Fruit fly (Drosophila melanogaster) whole organism, prepupa: Measurements from ENCODE around the gene RpL36A.

Source experiments
- Blimp-1 ChIP-seq: fragments of 200-800 bp; sonication (Bioruptor generic); optimal IDR thresholded peaks from 3 replicates; lab custom pipeline; 2017; ENCODE audit warnings: missing biosample characterization, missing genetic modification characterization, mild to moderate bottlenecking, moderate library complexity, missing genetic modification reagents
- CG10631 ChIP-seq: fragments of 200-800 bp; sonication (Bioruptor generic); optimal IDR thresholded peaks from 2 replicates; lab custom pipeline; 2016; ENCODE audit warnings: missing biosample characterization, missing genetic modification characterization
- CG11294 ChIP-seq: fragments of 200-800 bp; sonication (Bioruptor generic); IDR thresholded peaks from 2 replicates; pipeline ENCODE4 v1.3.6; 2022; ENCODE audit warnings: missing biosample characterization, missing genetic modification characterization
- CG11762 ChIP-seq: fragments of 200-800 bp; sonication (Bioruptor generic); optimal IDR thresholded peaks from 3 replicates; lab custom pipeline; 2016; ENCODE audit warnings: missing biosample characterization, missing genetic modification characterization; ENCODE audit not compliant: insufficient read depth
- CG11902 ChIP-seq: fragments of 200-800 bp; sonication (Bioruptor generic); optimal IDR thresholded peaks from 3 replicates; lab custom pipeline; 2016; ENCODE audit warnings: missing biosample characterization, missing genetic modification characterization
- CG15336 ChIP-seq: fragments of 200-800 bp; sonication (Bioruptor generic); IDR thresholded peaks from 2 replicates; pipeline ENCODE4 v1.3.6; 2022; ENCODE audit warnings: missing biosample characterization, missing genetic modification characterization
- CG16779 ChIP-seq: fragments of 200-800 bp; sonication (Bioruptor generic); optimal IDR thresholded peaks from 3 replicates; lab custom pipeline; 2017; ENCODE audit warnings: missing biosample characterization, mild to moderate bottlenecking, missing genetic modification characterization
- CG3032 ChIP-seq: fragments of 200-800 bp; optimal IDR thresholded peaks from 2 replicates; lab custom pipeline; 2019; ENCODE audit warnings: missing biosample characterization, mild to moderate bottlenecking, missing genetic modification characterization, moderate library complexity
- CG31627 ChIP-seq: fragments of 200-800 bp; sonication (Bioruptor generic); optimal IDR thresholded peaks from 3 replicates; lab custom pipeline; 2016; ENCODE audit warnings: missing biosample characterization, missing genetic modification characterization
- CG32006 ChIP-seq: fragments of 200-800 bp; sonication (Bioruptor generic); optimal IDR thresholded peaks from 3 replicates; lab custom pipeline; 2017; ENCODE audit warnings: missing biosample characterization, mild to moderate bottlenecking, missing genetic modification characterization
- CG34406 ChIP-seq: fragments of 200-800 bp; sonication (Bioruptor generic); optimal IDR thresholded peaks from 3 replicates; lab custom pipeline; 2016; ENCODE audit warnings: missing biosample characterization, missing genetic modification characterization
- CG3919 ChIP-seq: fragments of 200-800 bp; sonication (Bioruptor generic); optimal IDR thresholded peaks from 3 replicates; lab custom pipeline; 2016; ENCODE audit warnings: missing biosample characterization, missing genetic modification characterization
- CG6163 ChIP-seq: fragments of 200-800 bp; sonication (Bioruptor generic); IDR thresholded peaks from 3 replicates; pipeline ENCODE4 v1.3.6; 2022; ENCODE audit warnings: missing biosample characterization, missing genetic modification characterization
- CG6276 ChIP-seq: fragments of 200-800 bp; sonication (Bioruptor generic); optimal IDR thresholded peaks from 2 replicates; lab custom pipeline; 2017; ENCODE audit warnings: missing biosample characterization, mild to moderate bottlenecking, missing genetic modification characterization
- CG6792 ChIP-seq: fragments of 200-800 bp; sonication (Bioruptor generic); optimal IDR thresholded peaks from 3 replicates; lab custom pipeline; 2016; ENCODE audit warnings: missing biosample characterization, missing genetic modification characterization
- CG6808 ChIP-seq: fragments of 200-800 bp; sonication (Bioruptor generic); optimal IDR thresholded peaks from 3 replicates; lab custom pipeline; 2017; ENCODE audit warnings: missing biosample characterization, missing genetic modification characterization, mild to moderate bottlenecking, moderate library complexity, missing genetic modification reagents
- CG6854 ChIP-seq: fragments of 200-800 bp; sonication (Bioruptor generic); optimal IDR thresholded peaks from 2 replicates; lab custom pipeline; 2017; ENCODE audit warnings: missing biosample characterization, mild to moderate bottlenecking, missing genetic modification characterization
- CG7368 ChIP-seq: fragments of 200-800 bp; sonication (Bioruptor generic); optimal IDR thresholded peaks from 3 replicates; lab custom pipeline; 2016; ENCODE audit warnings: missing biosample characterization, missing genetic modification characterization
- CG8119 ChIP-seq: fragments of 200-800 bp; sonication (Bioruptor generic); IDR thresholded peaks from 3 replicates; pipeline ENCODE4 v1.3.6; 2022; ENCODE audit warnings: missing biosample characterization, missing genetic modification characterization
- CG8319 ChIP-seq: fragments of 200-800 bp; sonication (Bioruptor generic); optimal IDR thresholded peaks from 3 replicates; lab custom pipeline; 2016; ENCODE audit warnings: missing biosample characterization, missing genetic modification characterization
- CG8632 ChIP-seq: fragments of 200-800 bp; sonication (Bioruptor generic); optimal IDR thresholded peaks from 3 replicates; lab custom pipeline; 2016; ENCODE audit warnings: missing biosample characterization, missing genetic modification characterization
- CG9139 ChIP-seq: fragments of 200-800 bp; sonication (Bioruptor generic); optimal IDR thresholded peaks from 3 replicates; lab custom pipeline; 2017; ENCODE audit warnings: missing biosample characterization, mild to moderate bottlenecking, missing genetic modification characterization
- Eip93F ChIP-seq: fragments of 200-800 bp; sonication (Bioruptor generic); optimal IDR thresholded peaks from 2 replicates; lab custom pipeline; 2016; ENCODE audit warnings: missing biosample characterization, mild to moderate bottlenecking, missing genetic modification characterization
- Ets21C ChIP-seq: fragments of 200-800 bp; sonication (Bioruptor generic); optimal IDR thresholded peaks from 3 replicates; lab custom pipeline; 2016; ENCODE audit warnings: missing biosample characterization, missing genetic modification characterization
- Ets96B ChIP-seq: fragments of 200-800 bp; optimal IDR thresholded peaks from 2 replicates; lab custom pipeline; 2019; ENCODE audit warnings: missing biosample characterization, mild to moderate bottlenecking, missing genetic modification characterization, moderate library complexity
- Gug ChIP-seq: fragments of 200-800 bp; sonication (Bioruptor generic); IDR thresholded peaks from 2 replicates; pipeline ENCODE4 v1.3.6; 2022; ENCODE audit warnings: missing biosample characterization, missing genetic modification characterization
- Hr38 ChIP-seq: sonication (Bioruptor generic); optimal IDR thresholded peaks from 2 replicates; lab custom pipeline; 2016; ENCODE audit warnings: missing biosample characterization, missing genetic modification characterization
- Hr4 ChIP-seq: fragments of 200-800 bp; sonication (Bioruptor generic); optimal IDR thresholded peaks from 3 replicates; lab custom pipeline; 2016; ENCODE audit warnings: missing biosample characterization, missing genetic modification characterization
- Met ChIP-seq: fragments of 200-800 bp; sonication (Bioruptor generic); optimal IDR thresholded peaks from 3 replicates; lab custom pipeline; 2016; ENCODE audit warnings: missing biosample characterization, missing genetic modification characterization
- Smox ChIP-seq: fragments of 200-800 bp; sonication (Bioruptor generic); optimal IDR thresholded peaks from 3 replicates; lab custom pipeline; 2016; ENCODE audit warnings: missing biosample characterization, missing genetic modification characterization
- Sox14 ChIP-seq: fragments of 200-800 bp; sonication (Bioruptor generic); optimal IDR thresholded peaks from 3 replicates; lab custom pipeline; 2016; ENCODE audit warnings: missing biosample characterization, missing genetic modification characterization
- Sox15 ChIP-seq: fragments of 200-800 bp; sonication (Bioruptor generic); optimal IDR thresholded peaks from 3 replicates; lab custom pipeline; 2016; ENCODE audit warnings: missing biosample characterization, missing genetic modification characterization
- achi ChIP-seq: fragments of 200-800 bp; sonication (Bioruptor generic); optimal IDR thresholded peaks from 3 replicates; lab custom pipeline; 2016; ENCODE audit warnings: missing biosample characterization, missing genetic modification characterization
- dac ChIP-seq: fragments of 200-800 bp; sonication (Bioruptor generic); optimal IDR thresholded peaks from 2 replicates; lab custom pipeline; 2017; ENCODE audit warnings: missing biosample characterization, mild to moderate bottlenecking, missing genetic modification characterization
- eg ChIP-seq: fragments of 200-800 bp; sonication (Bioruptor generic); IDR thresholded peaks from 3 replicates; pipeline ENCODE4 v1.3.6; 2022; ENCODE audit warnings: missing biosample characterization, missing genetic modification characterization
- fd59A ChIP-seq: fragments of 200-800 bp; sonication (Bioruptor generic); optimal IDR thresholded peaks from 2 replicates; lab custom pipeline; 2017; ENCODE audit warnings: missing biosample characterization, mild to moderate bottlenecking, missing genetic modification characterization, missing genetic modification reagents
- fd85E ChIP-seq: fragments of 200-800 bp; sonication (Bioruptor generic); optimal IDR thresholded peaks from 3 replicates; lab custom pipeline; 2016; ENCODE audit warnings: missing biosample characterization, missing genetic modification characterization
- fkh ChIP-seq: fragments of 200-800 bp; sonication (Bioruptor generic); optimal IDR thresholded peaks from 3 replicates; lab custom pipeline; 2017; ENCODE audit warnings: missing biosample characterization, mild to moderate bottlenecking, missing genetic modification characterization, moderate library complexity
- lz ChIP-seq: fragments of 200-800 bp; sonication (Bioruptor generic); optimal IDR thresholded peaks from 3 replicates; lab custom pipeline; 2016; ENCODE audit warnings: missing biosample characterization, missing genetic modification characterization
- net ChIP-seq: fragments of 200-800 bp; sonication (Bioruptor generic); optimal IDR thresholded peaks from 3 replicates; lab custom pipeline; 2016; ENCODE audit warnings: missing biosample characterization, missing genetic modification characterization
- spab ChIP-seq: fragments of 200-800 bp; sonication (Bioruptor generic); optimal IDR thresholded peaks from 2 replicates; lab custom pipeline; 2017; ENCODE audit warnings: missing biosample characterization, mild to moderate bottlenecking, missing genetic modification characterization, missing genetic modification reagents
- ss ChIP-seq, 2 experiments: fragments of 200-800 bp; sonication (Bioruptor generic); optimal IDR thresholded peaks; 2 replicates in 1 of 2; 3 replicates in 1 of 2; lab custom pipeline; 2017 to 2018; ENCODE audit warnings: mild to moderate bottlenecking in 2 of 2, missing biosample characterization in 2 of 2, missing genetic modification characterization in 2 of 2, moderate library complexity in 1 of 2
- topi ChIP-seq: fragments of 200-800 bp; sonication (Bioruptor generic); optimal IDR thresholded peaks from 3 replicates; lab custom pipeline; 2016; ENCODE audit warnings: missing biosample characterization, missing genetic modification characterization
- vri ChIP-seq: fragments of 200-800 bp; sonication (Bioruptor generic); optimal IDR thresholded peaks from 3 replicates; lab custom pipeline; 2016; ENCODE audit warnings: missing biosample characterization, mild to moderate bottlenecking, missing genetic modification characterization

The RpL36A gene

DNA sequence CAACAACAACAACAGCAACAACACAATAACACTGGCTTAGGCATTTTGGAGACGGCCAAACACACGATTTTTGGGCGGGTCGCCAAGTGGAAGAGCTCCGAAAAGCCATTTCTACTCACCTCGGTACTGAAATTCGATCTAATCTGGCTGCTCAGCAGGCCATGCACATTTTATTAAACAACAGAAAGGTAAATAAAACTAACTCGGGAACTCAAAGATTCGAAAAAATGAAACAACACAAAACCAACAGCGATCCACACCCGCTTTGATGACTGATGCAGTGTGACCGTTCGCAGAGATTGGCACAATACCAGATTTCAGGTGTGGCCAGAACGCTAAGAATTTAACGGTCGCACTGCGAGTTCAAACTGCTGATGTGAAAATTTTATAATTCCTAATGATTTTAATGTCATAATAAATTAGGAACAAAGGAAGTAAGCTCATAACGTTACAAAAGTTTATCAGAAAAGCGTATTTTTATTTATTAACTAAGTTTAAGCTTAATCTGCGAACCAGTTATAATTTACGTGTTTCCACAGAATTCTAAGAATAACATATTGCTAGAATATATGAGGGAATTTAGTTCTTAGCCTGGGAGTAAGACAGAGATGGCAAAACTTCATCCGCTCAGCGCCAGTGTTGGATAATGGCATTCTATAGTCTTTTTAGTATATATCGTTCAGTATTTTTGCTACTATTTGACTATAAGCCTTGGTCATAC, 40.1 kb upstream of the RpL36A start, which contains the start of gene Mcr (continued):
- no peak for TF ChIP-seq CG3032 (tag; lab: Kevin White, UChicago)
- no peak for TF ChIP-seq vri (GFP tag; lab: Kevin White, UChicago)
- TF ChIP-seq fd59A (GFP tag; lab: Kevin White, UChicago), result no peak
- TF ChIP-seq CG7368 (GFP tag; lab: Kevin White, UChicago), result no peak
- peak; percentile 41 for TF ChIP-seq CG6854 (GFP tag; lab: Kevin White, UChicago)
- peak; percentile 15 for TF ChIP-seq CG31627 (GFP tag; lab: Kevin White, UChicago)
- TF ChIP-seq CG11902 (GFP tag; lab: Kevin White, UChicago), result no peak
- no peak for TF ChIP-seq CG15336 (GFP tag; lab: Robert Waterston, UW)
- no peak for TF ChIP-seq CG11762 (GFP tag; lab: Kevin White, UChicago)
- TF ChIP-seq CG9139 (GFP tag; lab: Kevin White, UChicago), result no peak
- TF ChIP-seq CG10631, result peak; percentile 36
- no peak for TF ChIP-seq net (GFP tag; lab: Kevin White, UChicago)
- TF ChIP-seq CG6792 (GFP tag; lab: Kevin White, UChicago), result no peak
- no peak for TF ChIP-seq ss (GFP tag; optimal IDR thresholded peaks at IDR 0.05; lab: Kevin White, UChicago)

DNA sequence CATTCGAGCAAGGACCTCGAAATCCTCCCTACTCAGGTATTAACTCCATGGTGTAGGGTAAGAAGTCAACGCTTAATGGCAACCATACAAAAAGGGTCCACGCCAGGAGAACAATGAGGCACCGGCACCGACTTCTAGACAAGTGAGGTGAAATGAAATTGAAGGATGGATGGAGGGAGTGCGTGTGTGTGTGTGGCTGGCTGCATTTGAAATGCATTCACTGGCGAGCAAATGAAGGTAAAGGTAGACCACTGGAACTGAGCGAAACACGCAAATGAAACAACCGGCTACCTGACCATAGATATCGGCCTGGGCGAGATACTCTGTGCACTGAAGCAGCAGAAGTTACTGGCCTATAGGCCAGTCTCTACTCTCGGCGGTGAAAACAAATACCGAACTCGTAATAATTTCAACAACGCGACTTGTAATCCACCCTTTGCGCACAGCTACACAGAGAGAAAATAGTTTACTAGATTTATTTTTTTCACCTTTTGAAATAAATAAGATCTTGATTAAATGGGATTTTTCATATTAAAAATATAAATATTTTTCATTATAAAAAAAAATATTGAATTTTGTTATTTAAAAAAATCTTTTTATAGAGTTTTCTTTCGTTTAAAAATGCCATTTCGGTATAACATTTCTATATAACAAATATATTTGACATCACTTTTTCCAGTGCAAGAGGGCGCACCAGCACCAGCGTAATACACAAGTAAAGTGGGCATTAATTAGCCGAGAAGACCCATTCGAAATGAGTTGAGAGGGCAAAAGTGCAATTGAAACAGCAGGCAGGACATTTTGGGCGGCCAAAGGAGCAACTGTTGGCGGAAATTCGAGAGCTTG, 39.2 kb upstream of the RpL36A start:
- TF ChIP-seq CG34406 (peak; percentile 83), CG16779 (no peak), CG6808 (GFP tag; lab: Kevin White, UChicago) (no peak), CG32006 (GFP tag; lab: Kevin White, UChicago) (peak; percentile 93), Eip93F (no peak), CG3919 (GFP tag; lab: Kevin White, UChicago) (peak; percentile 42), Sox14 (GFP tag; lab: Kevin White, UChicago) (peak; percentile 57), Hr4 (peak; percentile 69), ss (GFP tag; optimal IDR thresholded peaks at IDR 0.05; lab: Kevin White, UChicago) (peak in 1 of 2 experiments; percentile 31), CG15336 (GFP tag; lab: Robert Waterston, UW) (peak; percentile 94), CG10631 (peak; percentile 88), dac (peak; percentile 53), CG6276 (GFP tag; lab: Kevin White, UChicago) (no peak), Sox15 (GFP tag; lab: Kevin White, UChicago) (peak; percentile 51), CG9139 (GFP tag; lab: Kevin White, UChicago) (no peak), Smox (no peak), Ets96B (tag; lab: Kevin White, UChicago) (peak; percentile 84), CG3032 (tag; lab: Kevin White, UChicago) (peak; percentile 55), eg (GFP tag; lab: Robert Waterston, UW) (no peak; the same call in 1 of the 3 replicates), Ets21C (GFP tag; lab: Kevin White, UChicago) (no peak), Met (GFP tag; lab: Kevin White, UChicago) (no peak), fkh (GFP tag; lab: Kevin White, UChicago) (no peak), Blimp-1 (GFP tag; lab: Kevin White, UChicago) (no peak), CG8319 (GFP tag; lab: Kevin White, UChicago) (no peak), CG8119 (GFP tag; lab: Robert Waterston, UW) (peak; percentile 96), fd85E (no peak), CG11762 (GFP tag; lab: Kevin White, UChicago) (no peak), CG31627 (GFP tag; lab: Kevin White, UChicago) (peak; percentile 44), Gug (GFP tag; lab: Robert Waterston, UW) (no peak), CG6163 (GFP tag; lab: Robert Waterston, UW) (0 out of 3 replicates have a peak, but pooled peaks have one; percentile 17), achi (GFP tag; lab: Kevin White, UChicago) (peak; percentile 82), fd59A (GFP tag; lab: Kevin White, UChicago) (peak; percentile 67), CG6792 (GFP tag; lab: Kevin White, UChicago) (peak; percentile 83), CG8632 (GFP tag; lab: Kevin White, UChicago) (peak; percentile 83), lz (peak; percentile 60), spab (GFP tag; lab: Kevin White, UChicago) (no peak), topi (no peak), Hr38 (GFP tag; lab: Kevin White, UChicago) (no peak), CG11294 (no peak), CG7368 (GFP tag; lab: Kevin White, UChicago) (no peak)
